Worm (Caenorhabditis elegans) whole organism, L3 larva: ENCODE results near the gene oac-56.
A peak's percentile ranks its signal among the peaks of the same experiment; 100 is the strongest.
"Not testable (repeated sequence)": the region's sequence is repeated elsewhere in the genome, so short reads cannot be mapped to it uniquely, and the experiment has no call there.

Experiments
- R02D3.7 ChIP-seq: fragments of 150-350 bp; optimal IDR thresholded peaks from 2 replicates; lab custom pipeline; 2014; ENCODE audit warnings: missing biosample characterization, missing genetic modification characterization
- ZK546.5 ChIP-seq: sonication (generic microtip); optimal IDR thresholded peaks from 2 replicates; lab custom pipeline; 2017; ENCODE audit warnings: missing biosample characterization, missing genetic modification characterization
- aly-2 ChIP-seq: fragments of 150-350 bp; optimal IDR thresholded peaks from 2 replicates; lab custom pipeline; 2014; ENCODE audit warnings: missing biosample characterization, missing genetic modification characterization
- ama-1 ChIP-seq: fragments of 150-350 bp; optimal IDR thresholded peaks from 2 replicates; lab custom pipeline; 2018
- ceh-16 ChIP-seq: sonication (generic microtip); optimal IDR thresholded peaks from 2 replicates; lab custom pipeline; 2017; ENCODE audit warnings: missing biosample characterization, missing genetic modification characterization
- ceh-28 ChIP-seq: fragments of 150-350 bp; optimal IDR thresholded peaks from 2 replicates; lab custom pipeline; 2014; ENCODE audit warnings: missing biosample characterization, missing genetic modification reagents, missing genetic modification characterization
- ceh-82 ChIP-seq: fragments of 150-350 bp; optimal IDR thresholded peaks from 2 replicates; lab custom pipeline; 2014; ENCODE audit warnings: missing biosample characterization, missing genetic modification characterization
- ceh-9 ChIP-seq: sonication (generic microtip); optimal IDR thresholded peaks from 2 replicates; lab custom pipeline; 2018; ENCODE audit warnings: missing biosample characterization, missing genetic modification characterization
- daf-12 ChIP-seq: fragments of 150-350 bp; optimal IDR thresholded peaks from 2 replicates; lab custom pipeline; 2014; ENCODE audit warnings: missing biosample characterization, missing genetic modification reagents, missing genetic modification characterization
- egl-27 ChIP-seq: sonication (generic microtip); optimal IDR thresholded peaks from 4 replicates; lab custom pipeline; 2017; ENCODE audit warnings: missing biosample characterization, missing genetic modification reagents, missing genetic modification characterization
- egl-5 ChIP-seq: fragments of 150-350 bp; optimal IDR thresholded peaks from 2 replicates; lab custom pipeline; 2017; ENCODE audit warnings: missing biosample characterization, missing genetic modification reagents, missing genetic modification characterization, inconsistent platforms
- elt-1 ChIP-seq: fragments of 150-350 bp; optimal IDR thresholded peaks from 2 replicates; lab custom pipeline; 2014; ENCODE audit warnings: missing biosample characterization, missing genetic modification characterization
- elt-2 ChIP-seq: sonication (generic microtip); optimal IDR thresholded peaks from 2 replicates; lab custom pipeline; 2016; ENCODE audit warnings: missing genetic modification reagents, mild to moderate bottlenecking, missing genetic modification characterization, missing compliant biosample characterization
- elt-3 ChIP-seq, 3 experiments: fragments of 150-350 bp in 1 of 3; sonication (generic microtip) in 2 of 3; optimal IDR thresholded peaks; 2 replicates in 2 of 3; 4 replicates in 1 of 3; lab custom pipeline; 2014 to 2017; ENCODE audit warnings: missing biosample characterization in 3 of 3, missing genetic modification characterization in 3 of 3
- eor-1 ChIP-seq, 2 experiments: fragments of 150-350 bp; optimal IDR thresholded peaks; 2 replicates each; lab custom pipeline; 2014 to 2018; ENCODE audit warnings: missing biosample characterization in 2 of 2, missing genetic modification characterization in 2 of 2
- fkh-10 ChIP-seq: sonication (generic microtip); optimal IDR thresholded peaks from 2 replicates; lab custom pipeline; 2017; ENCODE audit warnings: missing biosample characterization, missing genetic modification reagents, missing genetic modification characterization
- fkh-2 ChIP-seq: fragments of 150-350 bp; optimal IDR thresholded peaks from 2 replicates; lab custom pipeline; 2014; ENCODE audit warnings: missing biosample characterization, missing genetic modification reagents, missing genetic modification characterization
- fos-1 ChIP-seq: fragments of 150-350 bp; optimal IDR thresholded peaks from 2 replicates; lab custom pipeline; 2014; ENCODE audit warnings: missing biosample characterization, missing genetic modification characterization
- hmg-11 ChIP-seq: sonication (generic microtip); optimal IDR thresholded peaks from 2 replicates; lab custom pipeline; 2016; ENCODE audit warnings: missing genetic modification characterization, missing compliant biosample characterization
- jun-1 ChIP-seq: fragments of 150-350 bp; optimal IDR thresholded peaks from 2 replicates; lab custom pipeline; 2014; ENCODE audit warnings: missing biosample characterization, missing genetic modification reagents, missing genetic modification characterization
- lin-15B ChIP-seq: fragments of 150-350 bp; optimal IDR thresholded peaks from 2 replicates; lab custom pipeline; 2014; ENCODE audit warnings: missing biosample characterization, missing genetic modification characterization
- lin-39 ChIP-seq: fragments of 150-350 bp; optimal IDR thresholded peaks from 2 replicates; lab custom pipeline; 2018; ENCODE audit warnings: missing biosample characterization, missing genetic modification reagents, missing genetic modification characterization
- lsy-12 ChIP-seq: sonication (generic microtip); optimal IDR thresholded peaks from 2 replicates; lab custom pipeline; 2016; ENCODE audit warnings: mild to moderate bottlenecking, missing genetic modification characterization, missing compliant biosample characterization
- mdl-1 ChIP-seq: fragments of 150-350 bp; optimal IDR thresholded peaks from 2 replicates; lab custom pipeline; 2014; ENCODE audit warnings: missing biosample characterization, missing genetic modification characterization
- mml-1 ChIP-seq: fragments of 150-350 bp; sonication (generic microtip); optimal IDR thresholded peaks from 3 replicates; lab custom pipeline; 2014; ENCODE audit warnings: missing biosample characterization, missing genetic modification characterization
- nfya-1 ChIP-seq: sonication (generic microtip); optimal IDR thresholded peaks from 2 replicates; lab custom pipeline; 2017; ENCODE audit warnings: missing genetic modification characterization, mild to moderate bottlenecking, missing compliant biosample characterization, antibody characterized with exemption, moderate library complexity; ENCODE audit not compliant: insufficient read depth
- nhr-11 ChIP-seq: fragments of 150-350 bp; optimal IDR thresholded peaks from 2 replicates; lab custom pipeline; 2014; ENCODE audit warnings: missing biosample characterization, missing genetic modification characterization
- nhr-12 ChIP-seq: fragments of 150-350 bp; optimal IDR thresholded peaks from 2 replicates; lab custom pipeline; 2014; ENCODE audit warnings: missing biosample characterization, missing genetic modification characterization
- nhr-23 ChIP-seq: fragments of 150-350 bp; optimal IDR thresholded peaks from 2 replicates; lab custom pipeline; 2014; ENCODE audit warnings: missing biosample characterization, missing genetic modification reagents, missing genetic modification characterization
- nhr-237 ChIP-seq: fragments of 150-350 bp; optimal IDR thresholded peaks from 2 replicates; lab custom pipeline; 2014; ENCODE audit warnings: missing biosample characterization, missing genetic modification characterization
- nhr-25 ChIP-seq: sonication (generic microtip); optimal IDR thresholded peaks from 2 replicates; lab custom pipeline; 2017; ENCODE audit warnings: missing biosample characterization, missing genetic modification characterization
- nhr-28 ChIP-seq: fragments of 150-350 bp; optimal IDR thresholded peaks from 2 replicates; lab custom pipeline; 2014; ENCODE audit warnings: missing biosample characterization, missing genetic modification characterization
- nhr-43 ChIP-seq: sonication (generic microtip); optimal IDR thresholded peaks from 2 replicates; lab custom pipeline; 2016; ENCODE audit warnings: mild to moderate bottlenecking, missing genetic modification characterization, missing compliant biosample characterization; ENCODE audit not compliant: poor library complexity, severe bottlenecking
- nhr-67 ChIP-seq: fragments of 150-350 bp; optimal IDR thresholded peaks from 2 replicates; lab custom pipeline; 2014; ENCODE audit warnings: missing biosample characterization, missing genetic modification characterization
- nhr-76 ChIP-seq: fragments of 150-350 bp; sonication (generic microtip); optimal IDR thresholded peaks from 5 replicates; lab custom pipeline; 2014; ENCODE audit warnings: missing biosample characterization, missing genetic modification characterization
- nhr-77 ChIP-seq: fragments of 150-350 bp; optimal IDR thresholded peaks from 2 replicates; lab custom pipeline; 2014; ENCODE audit warnings: missing biosample characterization, missing genetic modification characterization
- pha-4 ChIP-seq: fragments of 150-350 bp; optimal IDR thresholded peaks from 2 replicates; lab custom pipeline; 2014; ENCODE audit warnings: missing biosample characterization, missing genetic modification reagents, missing genetic modification characterization
- pqm-1 ChIP-seq: fragments of 150-350 bp; optimal IDR thresholded peaks from 2 replicates; lab custom pipeline; 2017; ENCODE audit warnings: missing biosample characterization, missing genetic modification characterization, inconsistent platforms
- sea-2 ChIP-seq: fragments of 150-350 bp; sonication (generic microtip); optimal IDR thresholded peaks from 4 replicates; lab custom pipeline; 2014; ENCODE audit warnings: missing biosample characterization, missing genetic modification reagents, missing genetic modification characterization
- skn-1 ChIP-seq: fragments of 150-350 bp; optimal IDR thresholded peaks from 2 replicates; lab custom pipeline; 2014; ENCODE audit warnings: missing biosample characterization, missing genetic modification characterization
- snpc-4 ChIP-seq: fragments of 150-350 bp; optimal IDR thresholded peaks from 2 replicates; lab custom pipeline; 2014; ENCODE audit warnings: missing biosample characterization, missing genetic modification characterization
- tbx-2 ChIP-seq: sonication (generic microtip); optimal IDR thresholded peaks from 2 replicates; lab custom pipeline; 2016; ENCODE audit warnings: mild to moderate bottlenecking, missing genetic modification characterization, missing compliant biosample characterization
- unc-39 ChIP-seq: sonication (generic microtip); optimal IDR thresholded peaks from 4 replicates; lab custom pipeline; 2017; ENCODE audit warnings: missing biosample characterization, missing genetic modification characterization
- unc-62 ChIP-seq: fragments of 150-350 bp; sonication (generic microtip); optimal IDR thresholded peaks from 4 replicates; lab custom pipeline; 2014; ENCODE audit warnings: missing biosample characterization, missing genetic modification reagents, missing genetic modification characterization
- zag-1 ChIP-seq: fragments of 150-350 bp; optimal IDR thresholded peaks from 2 replicates; lab custom pipeline; 2014; ENCODE audit warnings: missing biosample characterization, missing genetic modification characterization
- ztf-11 ChIP-seq: fragments of 150-350 bp; optimal IDR thresholded peaks from 2 replicates; lab custom pipeline; 2014; ENCODE audit warnings: missing biosample characterization, missing genetic modification characterization
- ztf-4 ChIP-seq: fragments of 150-350 bp; optimal IDR thresholded peaks from 2 replicates; lab custom pipeline; 2014; ENCODE audit warnings: missing biosample characterization, missing genetic modification characterization

Gene oac-56

DNA sequence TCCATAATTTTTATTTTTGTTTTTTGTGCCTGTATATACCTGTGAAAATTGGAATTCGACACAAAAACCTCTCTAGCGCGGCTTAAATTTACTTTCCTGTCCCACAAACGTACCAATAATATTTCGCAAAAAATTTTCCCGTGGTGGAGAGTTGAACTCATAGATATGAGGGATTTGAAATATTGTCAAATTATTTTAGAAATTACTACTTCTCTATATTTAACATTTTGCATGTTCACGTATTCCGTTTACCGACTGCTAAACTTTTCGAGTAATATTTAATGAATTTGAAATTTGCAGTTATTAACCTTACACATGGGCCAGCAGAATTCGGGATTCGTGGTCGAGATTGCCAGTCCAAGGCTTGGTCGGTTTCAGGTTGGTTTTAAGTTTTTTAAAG lies 23.3 kb upstream of the oac-56 start, which contains the start of gene Y67A10A.7:
Gene Y67A10A.7, plus strand, starts transcription at position 301 of the 400 bp plus-strand sequence.
- not testable (repeated sequence) for TF ChIP-seq nhr-67; jun-1 (tag; lab: Kevin White, UChicago); eor-1 (tag; optimal IDR thresholded peaks at IDR 0.05; lab: Kevin White, UChicago)

ce11 chrIV:14371639-14372038 lies 21.1 kb upstream of the oac-56 start:
- TF ChIP-seq lin-15B (tag; lab: Kevin White, UChicago) (peak; percentile 15), pha-4 (tag; lab: Kevin White, UChicago) (no peak), nhr-12 (no peak), mdl-1 (tag; lab: Kevin White, UChicago) (no peak), R02D3.7 (tag; lab: Kevin White, UChicago) (no peak), ztf-11 (tag; lab: Kevin White, UChicago) (no peak), lsy-12 (tag; lab: Kevin White, UChicago) (no peak), fkh-10 (GFP tag; lab: Kevin White, UChicago) (peak; percentile 83), pqm-1 (tag; lab: Kevin White, UChicago) (no peak), ama-1 (lab: Kevin White, UChicago) (no peak), aly-2 (tag; lab: Kevin White, UChicago) (no peak), sea-2 (GFP tag; lab: Kevin White, UChicago) (peak; percentile 50), tbx-2 (tag; lab: Kevin White, UChicago) (no peak), elt-1 (tag; lab: Kevin White, UChicago) (peak; percentile 39), ceh-16 (no peak), eor-1 (tag; optimal IDR thresholded peaks at IDR 0.05; lab: Kevin White, UChicago) (no peak), elt-2 (tag; lab: Kevin White, UChicago) (no peak), ceh-9 (tag; lab: Kevin White, UChicago) (no peak), ceh-82 (tag; lab: Kevin White, UChicago) (peak; percentile 5), egl-27 (tag; lab: Kevin White, UChicago) (no peak), nhr-11 (no peak), nhr-77 (tag; lab: Kevin White, UChicago) (no peak), unc-62 (GFP tag; lab: Kevin White, UChicago) (peak; percentile 77), elt-3 (tag; optimal IDR thresholded peaks at IDR 0.05; lab: Kevin White, UChicago) (no peak), nhr-237 (no peak), nhr-76 (tag; lab: Kevin White, UChicago) (no peak), fos-1 (tag; lab: Kevin White, UChicago) (no peak), hmg-11 (tag; lab: Kevin White, UChicago) (peak; percentile 93), nhr-25 (tag; lab: Kevin White, UChicago) (no peak), zag-1 (no peak), nfya-1 (peak; percentile 80), skn-1 (tag; lab: Kevin White, UChicago) (peak; percentile 22), nhr-67 (no peak), egl-5 (tag; lab: Kevin White, UChicago) (peak; percentile 59), ztf-4 (tag; lab: Kevin White, UChicago) (no peak), ZK546.5 (no peak), nhr-43 (tag; lab: Kevin White, UChicago) (no peak), fkh-2 (tag; lab: Kevin White, UChicago) (no peak), mml-1 (no peak), snpc-4 (tag; lab: Kevin White, UChicago) (no peak), unc-39 (tag; lab: Kevin White, UChicago) (no peak), lin-39 (tag; lab: Kevin White, UChicago) (peak; percentile 78), nhr-28 (no peak), daf-12 (no peak), jun-1 (tag; lab: Kevin White, UChicago) (no peak), nhr-23 (tag; lab: Kevin White, UChicago) (no peak), ceh-28 (tag; lab: Kevin White, UChicago) (peak; percentile 33)
